Fruit fly (Drosophila melanogaster): ENCODE results near the gene CG15635.

DNA sequence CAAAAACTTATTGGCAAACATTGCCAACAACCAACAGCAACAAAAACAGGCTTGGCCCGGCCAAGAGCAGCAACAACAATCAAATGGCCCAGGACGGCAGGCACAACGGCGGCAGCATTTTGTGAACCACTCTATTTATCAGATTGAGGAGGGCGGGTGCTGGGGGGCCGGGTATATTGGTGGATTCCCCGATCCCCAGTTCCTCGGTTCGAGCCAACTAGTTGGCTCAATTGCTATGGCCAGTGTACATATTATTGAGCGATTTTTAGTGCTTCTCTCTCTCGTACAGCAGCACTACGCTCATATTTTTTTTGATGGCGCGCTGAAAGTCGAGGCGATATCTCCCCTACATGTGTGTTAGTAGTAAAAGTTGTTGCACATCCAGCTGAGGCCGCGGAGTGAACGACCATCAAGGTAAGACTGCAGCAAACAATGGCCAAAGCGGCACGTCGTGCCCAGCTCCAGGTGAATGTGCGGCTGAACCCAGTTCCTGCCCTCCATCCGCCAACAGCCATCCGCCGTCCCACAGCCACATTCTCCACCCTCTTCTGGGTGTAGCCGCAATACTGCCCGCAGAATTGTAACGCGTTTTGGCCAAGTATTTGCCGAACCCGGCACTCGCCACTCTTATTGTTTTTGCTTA lies 42.8 kb upstream of the CG15635 start:
- no peak for TF ChIP-seq CG8478 (optimal IDR thresholded peaks at IDR 0.05)
- no peak for TF ChIP-seq Dll (optimal IDR thresholded peaks at IDR 0.05)
- no peak for TF ChIP-seq usp (GFP tag; optimal IDR thresholded peaks at IDR 0.05)
- no peak for TF ChIP-seq psq (optimal IDR thresholded peaks at IDR 0.05)
- no peak for TF ChIP-seq pan (optimal IDR thresholded peaks at IDR 0.05)

All from whole organism.